Worm (Caenorhabditis elegans): ENCODE results near the gene srx-133.

srx-133 gene

ce11 chrV:13878226-13878625 is 29.7 kb downstream of the srx-133 start (continued):
- TF ChIP-seq cey-2 (tag; optimal IDR thresholded peaks at IDR 0.05; ENCODE audit: borderline replicate concordance, insufficient read depth) (no peak), sdz-12 (GFP tag; optimal IDR thresholded peaks at IDR 0.05) (no peak), ceh-44 (GFP tag; IDR thresholded peaks at IDR 0.05) (no peak), ctbp-1 (GFP tag; IDR thresholded peaks at IDR 0.05) (no peak), unc-62 (GFP tag; optimal IDR thresholded peaks at IDR 0.05 in 1 of 2) (peak in 1 of 2 experiments; percentile 98), unc-62 (tag; optimal IDR thresholded peaks at IDR 0.05) (no peak), tra-1 (GFP tag; IDR thresholded peaks at IDR 0.05) (no peak), aly-2 (tag; optimal IDR thresholded peaks at IDR 0.05) (no peak), set-16 (GFP tag; IDR thresholded peaks at IDR 0.05) (no peak), Y5F2A.4 (GFP tag; optimal IDR thresholded peaks at IDR 0.05) (no peak), Y75B8A.6 (GFP tag; IDR thresholded peaks at IDR 0.05) (no peak), zfp-2 (tag; optimal IDR thresholded peaks at IDR 0.05) (no peak), T20F7.1 (GFP tag; optimal IDR thresholded peaks at IDR 0.05) (no peak), vab-7 (GFP tag; IDR thresholded peaks at IDR 0.05) (no peak), nhr-25 (tag; optimal IDR thresholded peaks at IDR 0.05; ENCODE audit: borderline replicate concordance, insufficient read depth) (no peak), daf-12 (tag; optimal IDR thresholded peaks at IDR 0.05) (no peak), F10B5.3 (tag; optimal IDR thresholded peaks at IDR 0.05) (no peak), lin-13 (GFP tag; optimal IDR thresholded peaks at IDR 0.05) (peak; percentile 7), zip-11 (GFP tag; IDR thresholded peaks at IDR 0.05) (no peak), jun-1 (tag; optimal IDR thresholded peaks at IDR 0.05) (no peak), madf-5 (GFP tag; IDR thresholded peaks at IDR 0.05) (no peak), mdt-29 (GFP tag; IDR thresholded peaks at IDR 0.05) (no peak), pqm-1 (tag; optimal IDR thresholded peaks at IDR 0.05) (peak; percentile 61), hif-1 (tag; optimal IDR thresholded peaks at IDR 0.05) (no peak), snpc-4 (tag; optimal IDR thresholded peaks at IDR 0.05) (no peak), nhr-28 (tag; optimal IDR thresholded peaks at IDR 0.05) (peak; percentile 95), lin-38 (GFP tag; IDR thresholded peaks at IDR 0.05) (no peak), lin-39 (tag; optimal IDR thresholded peaks at IDR 0.05) (no peak), attf-4 (tag; optimal IDR thresholded peaks at IDR 0.05) (no peak), nhr-77 (tag; optimal IDR thresholded peaks at IDR 0.05) (peak; percentile 65), nhr-48 (tag; optimal IDR thresholded peaks at IDR 0.05) (peak; percentile 28), ZK546.5 (tag; optimal IDR thresholded peaks at IDR 0.05) (no peak), mes-2 (tag; optimal IDR thresholded peaks at IDR 0.05; ENCODE audit: poor library complexity, severe bottlenecking) (peak; percentile 24), fkh-10 (GFP tag; optimal IDR thresholded peaks at IDR 0.05) (no peak), lin-15B (tag; optimal IDR thresholded peaks at IDR 0.05) (no peak), skn-1 (tag; optimal IDR thresholded peaks at IDR 0.05) (no peak), rbr-2 (tag; optimal IDR thresholded peaks at IDR 0.05) (no peak), daf-16 (GFP tag; optimal IDR thresholded peaks at IDR 0.05) (no peak), daf-16 (tag; optimal IDR thresholded peaks at IDR 0.05) (peak; percentile 91), ceh-32 (tag; optimal IDR thresholded peaks at IDR 0.05; ENCODE audit: poor library complexity) (no peak), hlh-11 (tag; optimal IDR thresholded peaks at IDR 0.05) (peak; percentile 80), saeg-2 (GFP tag; IDR thresholded peaks at IDR 0.05) (no peak), nhr-237 (tag; optimal IDR thresholded peaks at IDR 0.05) (no peak), mdl-1 (tag; optimal IDR thresholded peaks at IDR 0.05) (peak in 1 of 2 experiments; percentile 71), T26A8.4 (GFP tag; IDR thresholded peaks at IDR 0.05) (no peak), daf-8 (GFP tag; IDR thresholded peaks at IDR 0.05) (no peak), ceh-62 (tag; optimal IDR thresholded peaks at IDR 0.05) (no peak), spr-1 (tag; optimal IDR thresholded peaks at IDR 0.05) (no peak), mep-1 (tag; optimal IDR thresholded peaks at IDR 0.05) (no peak), hlh-30 (tag; optimal IDR thresholded peaks at IDR 0.05; ENCODE audit: insufficient read depth) (peak; percentile 67), nhr-11 (tag; optimal IDR thresholded peaks at IDR 0.05) (no peak), ZK337.2 (GFP tag; IDR thresholded peaks at IDR 0.05) (no peak)
